Fruit fly (Drosophila melanogaster) whole organism, embryonic: ENCODE measurements around the gene Ugt35E1.

ENCODE experiments used
- Ada2b ChIP-seq: fragments of 200-800 bp; sonication (Bioruptor generic); IDR thresholded peaks from 2 replicates; pipeline ENCODE4 v1.3.6; 2022; ENCODE audit warnings: missing biosample characterization, missing genetic modification characterization
- Blimp-1 ChIP-seq: fragments of 200-800 bp; sonication (Bioruptor generic); optimal IDR thresholded peaks from 3 replicates; lab custom pipeline; 2018; ENCODE audit warnings: missing biosample characterization, missing genetic modification characterization, mild to moderate bottlenecking, moderate library complexity, missing genetic modification reagents
- CG10366 ChIP-seq: fragments of 200-800 bp; sonication (Bioruptor generic); IDR thresholded peaks from 2 replicates; pipeline ENCODE4 v1.3.6; 2022; ENCODE audit warnings: missing biosample characterization, missing genetic modification characterization
- CG10565 ChIP-seq: fragments of 200-800 bp; sonication (Bioruptor generic); optimal IDR thresholded peaks from 3 replicates; lab custom pipeline; 2016; ENCODE audit warnings: missing biosample characterization, mild to moderate bottlenecking, missing genetic modification characterization
- CG12071 ChIP-seq: fragments of 200-800 bp; sonication (Bioruptor generic); optimal IDR thresholded peaks from 3 replicates; lab custom pipeline; 2018; ENCODE audit warnings: missing biosample characterization, mild to moderate bottlenecking, missing genetic modification characterization
- CG12219 ChIP-seq: fragments of 200-800 bp; sonication (Bioruptor generic); optimal IDR thresholded peaks from 3 replicates; lab custom pipeline; 2018; ENCODE audit warnings: missing biosample characterization, mild to moderate bottlenecking, missing genetic modification characterization
- CG18764 ChIP-seq: fragments of 200-800 bp; sonication (Bioruptor generic); optimal IDR thresholded peaks from 3 replicates; lab custom pipeline; 2016; ENCODE audit warnings: missing biosample characterization, missing genetic modification characterization
- CG3281 ChIP-seq: fragments of 200-800 bp; sonication (Bioruptor generic); optimal IDR thresholded peaks from 3 replicates; lab custom pipeline; 2017; ENCODE audit warnings: missing biosample characterization, mild to moderate bottlenecking, missing genetic modification characterization
- CG34224 ChIP-seq: fragments of 200-800 bp; sonication (Bioruptor generic); IDR thresholded peaks from 3 replicates; pipeline ENCODE4 v1.3.6; 2022; ENCODE audit warnings: missing biosample characterization, missing genetic modification characterization; ENCODE audit not compliant: partially characterized antibody
- CG4820 ChIP-seq: fragments of 200-800 bp; sonication (Bioruptor generic); optimal IDR thresholded peaks from 3 replicates; lab custom pipeline; 2016; ENCODE audit warnings: missing biosample characterization, missing genetic modification characterization
- CG7786 ChIP-seq: fragments of 200-800 bp; sonication (Bioruptor generic); optimal IDR thresholded peaks from 2 replicates; lab custom pipeline; 2016; ENCODE audit warnings: missing biosample characterization, missing genetic modification characterization
- CG7839 ChIP-seq: fragments of 200-800 bp; sonication (Bioruptor generic); optimal IDR thresholded peaks from 3 replicates; lab custom pipeline; 2018; ENCODE audit warnings: missing biosample characterization, mild to moderate bottlenecking, missing genetic modification characterization, moderate library complexity
- HLH4C ChIP-seq: fragments of 200-800 bp; sonication (Bioruptor generic); IDR thresholded peaks from 3 replicates; pipeline ENCODE4 v1.3.6; 2022; ENCODE audit warnings: missing biosample characterization, missing genetic modification characterization; ENCODE audit not compliant: partially characterized antibody
- Hand ChIP-seq: fragments of 200-800 bp; sonication (Bioruptor generic); optimal IDR thresholded peaks from 2 replicates; lab custom pipeline; 2017; ENCODE audit warnings: mild to moderate bottlenecking, missing biosample characterization, missing genetic modification reagents, missing genetic modification characterization
- Nf-YB ChIP-seq: fragments of 200-800 bp; sonication (Bioruptor generic); optimal IDR thresholded peaks from 3 replicates; lab custom pipeline; 2019; ENCODE audit warnings: missing biosample characterization, mild to moderate bottlenecking, missing genetic modification characterization, moderate library complexity
- Oaz ChIP-seq: fragments of 200-800 bp; sonication (Bioruptor generic); IDR thresholded peaks from 2 replicates; pipeline ENCODE4 v1.3.6; 2022; ENCODE audit warnings: missing biosample characterization, missing genetic modification characterization
- Ptx1 ChIP-seq: fragments of 200-800 bp; sonication (Bioruptor generic); IDR thresholded peaks from 2 replicates; pipeline ENCODE4 v1.3.6; 2022; ENCODE audit warnings: missing biosample characterization, missing genetic modification characterization
- Scr ChIP-seq: fragments of 200-800 bp; sonication (Bioruptor generic); IDR thresholded peaks from 2 replicates; pipeline ENCODE4 v1.3.6; 2022; ENCODE audit warnings: missing biosample characterization, missing genetic modification characterization; ENCODE audit not compliant: partially characterized antibody
- Sin3A ChIP-seq: fragments of >200 bp; optimal IDR thresholded peaks from 2 replicates; lab custom pipeline; 2018
- Six4 ChIP-seq: fragments of 200-800 bp; sonication (Bioruptor generic); optimal IDR thresholded peaks from 2 replicates; lab custom pipeline; 2016; ENCODE audit warnings: missing biosample characterization, missing genetic modification characterization
- Spps ChIP-seq: fragments of 200-800 bp; sonication (Bioruptor generic); optimal IDR thresholded peaks from 2 replicates; lab custom pipeline; 2018; ENCODE audit warnings: missing biosample characterization, mild to moderate bottlenecking, missing genetic modification characterization
- Trl ChIP-seq, 3 experiments: fragments of >200 bp in 2 of 3; fragments of 200-800 bp in 1 of 3; sonication (Bioruptor generic) in 1 of 3; optimal IDR thresholded peaks; 2 replicates in 1 of 3; 3 replicates in 2 of 3; lab custom pipeline; 2016 to 2017; ENCODE audit warnings: missing biosample characterization in 1 of 3, missing genetic modification characterization in 1 of 3
- br ChIP-seq: fragments of >200 bp; optimal IDR thresholded peaks from 2 replicates; lab custom pipeline; 2017
- disco-r ChIP-seq: fragments of 200-800 bp; sonication (Bioruptor generic); optimal IDR thresholded peaks from 2 replicates; lab custom pipeline; 2016; ENCODE audit warnings: missing biosample characterization, missing genetic modification characterization
- dmrt11E ChIP-seq: fragments of 200-800 bp; sonication (Bioruptor generic); optimal IDR thresholded peaks from 3 replicates; lab custom pipeline; 2018; ENCODE audit warnings: missing biosample characterization, mild to moderate bottlenecking, missing genetic modification characterization, moderate library complexity
- dmrt99B ChIP-seq: fragments of 200-800 bp; sonication (Bioruptor generic); optimal IDR thresholded peaks from 2 replicates; lab custom pipeline; 2018; ENCODE audit warnings: missing biosample characterization, mild to moderate bottlenecking, missing genetic modification characterization, moderate library complexity
- eyg ChIP-seq: fragments of 200-800 bp; sonication (Bioruptor generic); optimal IDR thresholded peaks from 3 replicates; lab custom pipeline; 2016; ENCODE audit warnings: missing biosample characterization, missing genetic modification characterization
- ftz-f1 ChIP-seq: fragments of 200-800 bp; sonication (Bioruptor generic); optimal IDR thresholded peaks from 2 replicates; lab custom pipeline; 2016; ENCODE audit warnings: missing biosample characterization, missing genetic modification characterization
- gcm2 ChIP-seq: fragments of 200-800 bp; sonication (Bioruptor generic); optimal IDR thresholded peaks from 2 replicates; lab custom pipeline; 2016; ENCODE audit warnings: missing biosample characterization, missing genetic modification characterization
- hkb ChIP-seq, 2 experiments: fragments of 200-800 bp in 1 of 2; fragments of >200 bp in 1 of 2; sonication (Bioruptor generic) in 1 of 2; IDR thresholded peaks in 1 of 2; optimal IDR thresholded peaks in 1 of 2; 2 replicates each; pipeline versions ENCODE4 v1.3.6 to Lab custom; 2017 to 2022; ENCODE audit warnings: missing biosample characterization in 1 of 2, missing genetic modification characterization in 1 of 2
- hth ChIP-seq: fragments of >200 bp; optimal IDR thresholded peaks from 2 replicates; lab custom pipeline; 2017; ENCODE audit warnings: inconsistent platforms
- lmd ChIP-seq: fragments of 200-800 bp; sonication (Bioruptor generic); IDR thresholded peaks from 2 replicates; pipeline ENCODE4 v1.3.6; 2022; ENCODE audit warnings: missing biosample characterization, missing genetic modification characterization
- lola ChIP-seq, 3 experiments: fragments of >200 bp in 2 of 3; fragments of 200-800 bp in 1 of 3; sonication (Bioruptor generic) in 1 of 3; optimal IDR thresholded peaks; 2 replicates each; lab custom pipeline; 2017 to 2019; ENCODE audit warnings: missing biosample characterization in 3 of 3, missing genetic modification characterization in 3 of 3, mild to moderate bottlenecking in 1 of 3, moderate library complexity in 1 of 3
- nom ChIP-seq: fragments of 200-800 bp; sonication (Bioruptor generic); optimal IDR thresholded peaks from 2 replicates; lab custom pipeline; 2017; ENCODE audit warnings: missing biosample characterization, missing genetic modification characterization, mild to moderate bottlenecking, moderate library complexity, missing genetic modification reagents
- phol ChIP-seq: fragments of 200-800 bp; sonication (Bioruptor generic); optimal IDR thresholded peaks from 3 replicates; lab custom pipeline; 2018; ENCODE audit warnings: missing biosample characterization, mild to moderate bottlenecking, missing genetic modification characterization, moderate library complexity
- unc-4 ChIP-seq: fragments of 200-800 bp; sonication (Bioruptor generic); IDR thresholded peaks from 2 replicates; pipeline ENCODE4 v1.3.6; 2022; ENCODE audit warnings: missing biosample characterization, missing genetic modification characterization; ENCODE audit not compliant: partially characterized antibody

Gene Ugt35E1

dm6 chr3R:11153799-11154273, 12.0 kb downstream of the Ugt35E1 start, which contains the start of gene Ugt302K1 (continued):
- TF ChIP-seq CG7839 (tag; lab: Kevin White, UChicago) (peak; percentile 47), Six4 (GFP tag; lab: Kevin White, UChicago) (no peak), Ptx1 (GFP tag; lab: Robert Waterston, UW) (peak; percentile 43; the same call in 1 of the 2 replicates), phol (no peak), CG18764 (GFP tag; lab: Kevin White, UChicago) (no peak), CG10565 (no peak), nom (GFP tag; lab: Kevin White, UChicago) (no peak), CG34224 (no peak), Blimp-1 (no peak), CG12219 (GFP tag; lab: Kevin White, UChicago) (no peak), CG4820 (GFP tag; lab: Kevin White, UChicago) (no peak), CG12071 (no peak), unc-4 (GFP tag; lab: Robert Waterston, UW) (no peak), Ada2b (GFP tag; lab: Robert Waterston, UW) (peak; percentile 38; the same call in 1 of the 2 replicates), dmrt99B (tag; lab: Kevin White, UChicago) (no peak), lmd (GFP tag; lab: Robert Waterston, UW) (no peak; the same call in 1 of the 2 replicates), CG7786 (GFP tag; lab: Kevin White, UChicago) (no peak), lola (GFP tag; optimal IDR thresholded peaks at IDR 0.05; lab: Kevin White, UChicago) (no peak)

- TF ChIP-seq Spps (tag; lab: Kevin White, UChicago) (no peak), HLH4C (GFP tag; lab: Robert Waterston, UW) (no peak), hkb (optimal IDR thresholded peaks at IDR 0.05; lab: Kevin White, UChicago) (no peak), hkb (GFP tag; IDR thresholded peaks at IDR 0.05; lab: Robert Waterston, UW) (no peak), Oaz (GFP tag; lab: Robert Waterston, UW) (no peak), Sin3A (no peak), gcm2 (no peak)
Measured at dm6 chr3R:11145135-11145534, 20.7 kb downstream of the Ugt35E1 start, which contains the start of gene CheA86a. Gene CheA86a, minus strand, starts transcription at chr3R:11145235.

dm6 chr3R:11136877-11137276, 29.0 kb downstream of the Ugt35E1 start, which contains the start of gene mAcon2:
Gene mAcon2, plus strand, starts transcription at chr3R:11137177.
- TF ChIP-seq Scr, result no peak
- no peak for TF ChIP-seq Nf-YB (GFP tag; lab: Kevin White, UChicago)
- no peak for TF ChIP-seq Hand (GFP tag; lab: Kevin White, UChicago)
- no peak for TF ChIP-seq disco-r (GFP tag; lab: Kevin White, UChicago)
- no peak for TF ChIP-seq br (lab: Kevin White, UChicago)
- TF ChIP-seq Blimp-1, result no peak
- no peak for TF ChIP-seq dmrt11E (tag; lab: Kevin White, UChicago)
- TF ChIP-seq CG3281 (GFP tag; lab: Kevin White, UChicago), result no peak
- no peak for TF ChIP-seq Trl (optimal IDR thresholded peaks at IDR 0.05; lab: Kevin White, UChicago)
- no peak for TF ChIP-seq Trl (GFP tag; optimal IDR thresholded peaks at IDR 0.05; lab: Kevin White, UChicago)
- no peak for TF ChIP-seq eyg (GFP tag; lab: Kevin White, UChicago)
- TF ChIP-seq ftz-f1 (GFP tag; lab: Kevin White, UChicago), result no peak
- no peak for TF ChIP-seq hth (lab: Kevin White, UChicago)
- no peak for TF ChIP-seq CG10366
- TF ChIP-seq, all 482 proteins: peak for 0
